Fruit fly (Drosophila melanogaster): Measurements from ENCODE around the gene Polr3D.

Polr3D gene

DNA sequence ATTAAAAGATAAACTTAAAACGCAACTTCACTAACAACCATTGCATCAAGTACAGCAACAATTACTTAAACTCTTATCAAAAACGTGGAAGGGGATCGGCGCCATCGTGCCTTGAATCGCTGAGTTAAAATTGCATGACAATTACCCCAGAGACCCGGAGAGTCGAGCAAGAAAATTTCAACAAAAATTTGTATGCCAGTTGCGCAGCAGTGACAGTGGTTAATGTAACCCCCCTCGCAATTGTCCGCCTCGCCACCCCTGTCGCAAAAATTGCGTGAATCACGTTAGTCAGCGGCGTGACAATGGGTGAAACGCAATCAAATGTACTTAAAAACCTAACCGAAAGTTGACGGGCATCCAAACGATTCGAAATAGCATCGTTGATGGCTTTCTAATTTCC lies 9.7 kb downstream of the Polr3D start (continued):
- TF ChIP-seq HLH106 (tag; optimal IDR thresholded peaks at IDR 0.05) (peak; percentile 24), h (GFP tag; optimal IDR thresholded peaks at IDR 0.05) (peak; percentile 37), CG9705 (GFP tag; optimal IDR thresholded peaks at IDR 0.05) (no peak), Hnf4 (GFP tag; optimal IDR thresholded peaks at IDR 0.05) (no peak)

- TF ChIP-seq CG9705 (GFP tag; optimal IDR thresholded peaks at IDR 0.05) (no peak), tai (GFP tag; optimal IDR thresholded peaks at IDR 0.05) (no peak), usp (GFP tag; optimal IDR thresholded peaks at IDR 0.05) (no peak), Mio (GFP tag; optimal IDR thresholded peaks at IDR 0.05) (no peak)
Measured at dm6 chr3L:18096726-18097125, 12.6 kb downstream of the Polr3D start.

DNA sequence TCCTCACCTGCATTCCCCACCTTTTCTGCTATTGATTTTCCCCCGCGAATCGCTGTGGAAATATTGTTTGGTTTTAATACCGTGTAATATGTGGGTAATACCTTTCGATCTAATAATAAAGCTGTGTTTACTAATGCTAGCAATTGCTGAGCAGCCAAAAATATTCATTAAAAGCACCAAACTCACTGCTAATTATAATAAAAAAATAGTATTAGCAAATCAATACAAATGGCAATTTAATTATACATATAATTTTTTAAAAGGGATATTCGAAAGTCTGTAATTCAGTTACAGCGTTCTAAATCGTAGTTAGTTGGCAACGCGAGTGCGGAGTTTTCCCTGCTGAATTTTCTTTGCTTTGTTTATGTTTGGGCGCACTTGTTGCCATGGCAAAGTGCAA lies 15.5 kb downstream of the Polr3D start:
- no peak for TF ChIP-seq ey (GFP tag; optimal IDR thresholded peaks at IDR 0.05)
- no peak for TF ChIP-seq br (GFP tag; optimal IDR thresholded peaks at IDR 0.05)
- TF ChIP-seq Abd-B (GFP tag; optimal IDR thresholded peaks at IDR 0.05), result no peak
- TF ChIP-seq Dif (GFP tag; optimal IDR thresholded peaks at IDR 0.05; ENCODE audit: partially characterized antibody), result no peak
- TF ChIP-seq jim (GFP tag; optimal IDR thresholded peaks at IDR 0.05), result no peak
- TF ChIP-seq foxo (GFP tag; optimal IDR thresholded peaks at IDR 0.05), result no peak
- no peak for TF ChIP-seq sage (GFP tag; optimal IDR thresholded peaks at IDR 0.05)
- TF ChIP-seq woc (GFP tag; optimal IDR thresholded peaks at IDR 0.05), result no peak

DNA sequence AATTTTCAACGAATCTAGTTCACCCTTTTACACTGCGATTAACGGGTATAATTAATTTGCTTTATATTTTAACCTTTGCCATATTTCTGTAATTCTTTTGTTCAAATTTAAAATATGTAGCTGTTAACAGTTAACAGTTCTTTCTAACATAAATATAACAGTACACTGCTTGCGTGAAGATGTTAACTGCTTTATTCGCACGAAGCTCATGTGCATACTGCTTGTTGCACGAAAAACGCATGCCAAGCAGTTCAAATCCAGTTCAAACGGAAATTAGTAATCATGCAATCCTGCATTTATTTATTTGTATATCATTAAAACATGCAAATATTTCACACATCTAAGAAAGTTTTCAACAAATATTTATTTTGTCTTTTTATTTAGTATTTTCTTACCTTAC lies 21.3 kb downstream of the Polr3D start:
- peak; percentile 43 for TF ChIP-seq Myc (optimal IDR thresholded peaks at IDR 0.05)
- TF ChIP-seq Hr83 (GFP tag; optimal IDR thresholded peaks at IDR 0.05; ENCODE audit: poor library complexity, severe bottlenecking), result no peak
- peak; percentile 88 for TF ChIP-seq N (GFP tag; optimal IDR thresholded peaks at IDR 0.05)

DNA sequence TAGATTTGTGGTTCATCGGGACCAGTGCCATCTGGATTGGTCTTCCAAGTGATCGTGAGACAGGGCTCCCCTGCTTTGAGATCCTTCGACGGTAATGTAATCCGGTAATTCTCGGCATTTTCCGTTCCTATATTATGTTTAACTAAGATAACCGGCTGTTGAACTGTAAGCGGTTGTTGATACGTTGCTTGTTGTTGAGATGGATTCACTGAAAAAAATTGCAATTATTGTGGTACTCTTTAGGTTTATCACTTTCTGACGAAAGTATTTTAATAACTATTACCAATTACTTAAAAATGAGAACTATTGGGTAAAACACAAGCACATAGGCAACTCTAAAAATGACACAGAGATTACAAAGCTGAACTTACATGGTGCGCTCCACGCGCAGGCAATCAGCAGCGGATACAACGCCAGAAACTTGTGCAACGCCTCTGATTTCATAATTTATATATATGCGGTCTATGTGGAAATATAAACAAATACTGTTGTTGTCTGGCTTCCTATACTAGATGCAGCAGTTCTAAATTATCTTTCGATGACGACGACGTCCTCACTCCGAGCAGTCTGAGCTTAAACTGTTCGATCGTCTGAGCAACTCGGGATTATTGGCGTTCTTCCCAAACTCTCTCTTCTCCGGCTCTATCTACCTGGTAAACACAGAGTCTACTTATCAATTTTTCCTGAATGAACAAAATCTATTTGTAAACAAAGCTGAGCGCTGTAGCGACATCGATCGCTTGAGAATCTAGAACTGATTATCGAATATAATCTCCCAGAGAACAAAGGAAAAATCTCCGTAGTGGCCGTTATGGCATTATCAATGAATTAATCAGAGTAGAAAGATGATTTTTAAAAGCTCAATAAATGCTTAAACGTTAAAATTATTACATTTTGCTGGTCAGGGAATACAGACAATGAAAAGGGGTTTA lies 22.4 kb downstream of the Polr3D start, which contains the start of gene CG34253:
Gene CG34253, minus strand, starts transcription at position 567 of the 932 bp plus-strand sequence.
- no peak for TF ChIP-seq br (GFP tag; optimal IDR thresholded peaks at IDR 0.05)
- no peak for TF ChIP-seq Hr83 (GFP tag; optimal IDR thresholded peaks at IDR 0.05; ENCODE audit: poor library complexity, severe bottlenecking)
- no peak for TF ChIP-seq dsf (GFP tag; optimal IDR thresholded peaks at IDR 0.05; ENCODE audit: borderline replicate concordance)
- no peak for TF ChIP-seq Rel (GFP tag; optimal IDR thresholded peaks at IDR 0.05)
- TF ChIP-seq Rel (tag; optimal IDR thresholded peaks at IDR 0.05), result peak; percentile 79
- peak; percentile 6 for TF ChIP-seq rgr (GFP tag; optimal IDR thresholded peaks at IDR 0.05)

DNA sequence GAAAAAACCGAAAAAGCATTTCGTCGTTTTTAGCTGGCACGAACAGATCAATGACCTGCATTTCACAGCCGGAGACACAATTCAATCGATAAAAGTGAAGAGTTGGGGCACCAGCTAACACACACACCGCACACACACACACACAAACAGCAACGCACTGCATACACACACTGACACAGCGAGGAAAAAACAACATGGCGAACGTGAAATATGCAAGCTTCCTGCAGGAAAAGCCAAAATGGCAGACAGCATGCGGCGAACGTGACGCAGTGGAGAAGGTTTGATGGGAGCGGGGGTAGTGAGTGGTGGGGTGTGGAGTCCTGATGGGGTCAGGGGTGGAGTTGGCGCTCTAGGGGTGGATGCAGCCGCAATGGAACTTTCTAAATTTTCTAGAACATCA lies 25.4 kb downstream of the Polr3D start:
- TF ChIP-seq foxo (GFP tag; optimal IDR thresholded peaks at IDR 0.05), result no peak
- TF ChIP-seq Jra (GFP tag; optimal IDR thresholded peaks at IDR 0.05), result no peak
- no peak for TF ChIP-seq fru (GFP tag; optimal IDR thresholded peaks at IDR 0.05)
- TF ChIP-seq Vsx2 (GFP tag; optimal IDR thresholded peaks at IDR 0.05; ENCODE audit: partially characterized antibody), result no peak
- TF ChIP-seq N (GFP tag; optimal IDR thresholded peaks at IDR 0.05), result no peak
- no peak for TF ChIP-seq dmrt93B (GFP tag; optimal IDR thresholded peaks at IDR 0.05)
- no peak for TF ChIP-seq Hnf4 (GFP tag; optimal IDR thresholded peaks at IDR 0.05)
- TF ChIP-seq Sp1 (GFP tag; optimal IDR thresholded peaks at IDR 0.05), result no peak
- no peak for TF ChIP-seq CrebA (GFP tag; optimal IDR thresholded peaks at IDR 0.05; ENCODE audit: borderline replicate concordance)

dm6 chr3L:18083402-18083801 lies 26.0 kb downstream of the Polr3D start:
- TF ChIP-seq dsf (GFP tag; optimal IDR thresholded peaks at IDR 0.05; ENCODE audit: borderline replicate concordance) (no peak), Myc (optimal IDR thresholded peaks at IDR 0.05) (no peak), Dif (GFP tag; optimal IDR thresholded peaks at IDR 0.05; ENCODE audit: partially characterized antibody) (no peak), sv (GFP tag; optimal IDR thresholded peaks at IDR 0.05) (no peak), dmrt93B (GFP tag; optimal IDR thresholded peaks at IDR 0.05) (no peak), fru (GFP tag; optimal IDR thresholded peaks at IDR 0.05) (no peak), sage (GFP tag; optimal IDR thresholded peaks at IDR 0.05) (no peak), GATAd (GFP tag; optimal IDR thresholded peaks at IDR 0.05) (no peak), Mio (GFP tag; optimal IDR thresholded peaks at IDR 0.05) (no peak), CG32264 (GFP tag; optimal IDR thresholded peaks at IDR 0.05) (no peak), Abd-B (GFP tag; optimal IDR thresholded peaks at IDR 0.05) (no peak), pan (optimal IDR thresholded peaks at IDR 0.05) (no peak), Hr78 (GFP tag; optimal IDR thresholded peaks at IDR 0.05) (no peak), CrebA (GFP tag; optimal IDR thresholded peaks at IDR 0.05; ENCODE audit: borderline replicate concordance) (no peak), OdsH (GFP tag; optimal IDR thresholded peaks at IDR 0.05) (no peak), brk (GFP tag; optimal IDR thresholded peaks at IDR 0.05) (no peak), h (GFP tag; optimal IDR thresholded peaks at IDR 0.05) (no peak)

Measured in whole organism, wandering third instar larva.